Worm (Caenorhabditis elegans): Measurements from ENCODE around the gene srw-66.

DNA sequence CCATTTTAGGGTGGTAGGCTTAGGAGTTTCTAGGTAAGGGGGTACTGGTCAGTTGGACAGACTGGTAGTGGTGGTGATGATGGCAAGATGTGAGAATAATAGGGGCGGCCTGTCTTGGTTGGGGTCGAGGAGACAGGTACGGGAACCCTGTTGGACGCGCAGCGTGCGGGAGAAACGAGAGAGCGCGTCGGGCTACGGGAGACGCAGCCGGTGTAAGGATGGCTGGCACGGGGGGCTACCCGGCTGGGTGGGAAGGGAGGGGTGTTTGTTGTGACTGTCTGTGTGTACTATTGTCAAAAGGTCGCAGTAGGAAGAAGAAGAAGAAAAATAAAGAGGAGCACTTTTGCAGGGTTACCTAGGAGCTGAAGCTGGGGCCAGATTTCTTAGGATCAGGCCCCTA lies 35.2 kb downstream of the srw-66 start:
- TF ChIP-seq ama-1 (optimal IDR thresholded peaks at IDR 0.05) (no peak), dmd-4 (tag; optimal IDR thresholded peaks at IDR 0.05; ENCODE audit: borderline replicate concordance) (no peak), fax-1 (tag; optimal IDR thresholded peaks at IDR 0.05) (no peak), ceh-18 (tag; optimal IDR thresholded peaks at IDR 0.05) (no peak), pag-3 (tag; optimal IDR thresholded peaks at IDR 0.05; ENCODE audit: borderline replicate concordance) (no peak), ets-4 (tag; optimal IDR thresholded peaks at IDR 0.05) (no peak), hlh-6 (tag; optimal IDR thresholded peaks at IDR 0.05) (no peak), C08G9.2 (tag; optimal IDR thresholded peaks at IDR 0.05) (no peak), pha-4 (tag; optimal IDR thresholded peaks at IDR 0.05) (no peak), sox-4 (tag; optimal IDR thresholded peaks at IDR 0.05) (no peak), fkh-10 (GFP tag; optimal IDR thresholded peaks at IDR 0.05) (no peak)
